Fruit fly (Drosophila melanogaster): ENCODE results near the gene CG14866.

dm6 chr3R:15292241-15293004 is 23.8 kb upstream of the CG14866 start:
- TF ChIP-seq CG14711 (tag; optimal IDR thresholded peaks at IDR 0.05) (no peak), CG7101 (tag; optimal IDR thresholded peaks at IDR 0.05) (no peak)

All from whole organism, adult.